Worm (Caenorhabditis elegans) whole organism, L4 larva: ENCODE results near the gene F13E6.2.

Experiments
- ZK546.5 ChIP-seq, 2 experiments: sonication (generic microtip); optimal IDR thresholded peaks; 2 replicates each; lab custom pipeline; 2017; ENCODE audit warnings: missing biosample characterization in 2 of 2, missing genetic modification characterization in 2 of 2
- aly-2 ChIP-seq: sonication (generic microtip); optimal IDR thresholded peaks from 2 replicates; lab custom pipeline; 2018; ENCODE audit warnings: missing biosample characterization, missing genetic modification characterization
- ceh-62 ChIP-seq: sonication (generic microtip); optimal IDR thresholded peaks from 2 replicates; lab custom pipeline; 2017; ENCODE audit warnings: missing biosample characterization, missing genetic modification characterization
- lin-1 ChIP-seq: fragments of 200-800 bp; sonication (Bioruptor generic); IDR thresholded peaks from 2 replicates; pipeline ENCODE4 v1.3.6; 2022; ENCODE audit warnings: missing genetic modification reagents, missing genetic modification characterization, missing compliant biosample characterization
- nhr-237 ChIP-seq: sonication (generic microtip); optimal IDR thresholded peaks from 2 replicates; lab custom pipeline; 2017; ENCODE audit warnings: missing biosample characterization, missing genetic modification characterization
- nhr-25 ChIP-seq: sonication (generic microtip); optimal IDR thresholded peaks from 2 replicates; lab custom pipeline; 2017; ENCODE audit warnings: missing genetic modification characterization, mild to moderate bottlenecking, missing compliant biosample characterization, antibody characterized with exemption, moderate library complexity, borderline replicate concordance; ENCODE audit not compliant: insufficient read depth
- zag-1 ChIP-seq: fragments of 150-350 bp; optimal IDR thresholded peaks from 2 replicates; lab custom pipeline; 2014; ENCODE audit warnings: missing biosample characterization, missing genetic modification characterization
- ztf-11 ChIP-seq: fragments of 150-350 bp; optimal IDR thresholded peaks from 2 replicates; lab custom pipeline; 2014; ENCODE audit warnings: missing biosample characterization, missing genetic modification characterization

- TF ChIP-seq ztf-11 (tag; lab: Kevin White, UChicago), result no peak
- no peak for TF ChIP-seq nhr-237 (tag; lab: Kevin White, UChicago)
- no peak for TF ChIP-seq lin-1
- TF ChIP-seq nhr-25 (tag; lab: Kevin White, UChicago), result no peak
- TF ChIP-seq aly-2, result no peak
- TF ChIP-seq ZK546.5 (tag; optimal IDR thresholded peaks at IDR 0.05; lab: Kevin White, UChicago), result no peak
- TF ChIP-seq ceh-62 (tag; lab: Kevin White, UChicago), result no peak
- TF ChIP-seq zag-1, result no peak
Measured at ce11 chrX:10619554-10620199, 54.4 kb downstream of the F13E6.2 start.
